In genomic region chrIV:2548766-2549165, ce11 we compare ENCODE assay signal across 4 worm cellular contexts.
A peak's percentile ranks its signal among the peaks of the same experiment; 100 is the strongest.
TF ChIP-seq lines count a peak whose summit lies in the region.

No protein-coding gene starts in this region.

TF ChIP-seq in whole organism, L3 larva, 47 proteins besides CTCF, POLR2A, EP300 and RAD21:
- TF ChIP-seq pha-4 (tag; optimal IDR thresholded peaks at IDR 0.05; lab: Kevin White, UChicago) (no peak), ceh-28 (tag; optimal IDR thresholded peaks at IDR 0.05; lab: Kevin White, UChicago) (peak; percentile 96)
TF ChIP-seq in whole organism, L3 larva: peak in this region for 1.

TF ChIP-seq in whole organism, L4 larva, 104 proteins besides CTCF, POLR2A, EP300 and RAD21:
- TF ChIP-seq saeg-2 (GFP tag; IDR thresholded peaks at IDR 0.05; lab: Robert Waterston, UW) (no peak), Y5F2A.4 (GFP tag; optimal IDR thresholded peaks at IDR 0.05; lab: Kevin White, UChicago) (no peak), aha-1 (tag; lab: Kevin White, UChicago) (peak; percentile 47), unc-62 (GFP tag; optimal IDR thresholded peaks at IDR 0.05 in 1 of 2; lab: Kevin White, UChicago) (peak in 1 of 2 experiments; percentile 32), unc-62 (tag; optimal IDR thresholded peaks at IDR 0.05; lab: Kevin White, UChicago) (no peak), lir-3 (tag; optimal IDR thresholded peaks at IDR 0.05; lab: Kevin White, UChicago) (no peak), snpc-1.2 (GFP tag; IDR thresholded peaks at IDR 0.05; lab: Robert Waterston, UW) (no peak), ceh-28 (tag; optimal IDR thresholded peaks at IDR 0.05; lab: Kevin White, UChicago) (peak; percentile 85)
TF ChIP-seq in whole organism, L4 larva: peak in this region for 3.

TF ChIP-seq in whole organism, late embryonic, 69 proteins besides CTCF, POLR2A, EP300 and RAD21:
- TF ChIP-seq ceh-48 (tag; optimal IDR thresholded peaks at IDR 0.05; lab: Kevin White, UChicago) (peak; percentile 49), syd-9 (tag; optimal IDR thresholded peaks at IDR 0.05; lab: Kevin White, UChicago) (no peak)

TF ChIP-seq in whole organism, midembryonic, 9 proteins besides CTCF, POLR2A, EP300 and RAD21:
- TF ChIP-seq ref-1 (GFP tag; conservative IDR thresholded peaks at IDR 0.05; lab: Robert Waterston, UW) (no peak), tab-1 (GFP tag; IDR thresholded peaks at IDR 0.05; lab: Robert Waterston, UW) (no peak), T22C8.4 (GFP tag; IDR thresholded peaks at IDR 0.05; lab: Robert Waterston, UW) (peak; percentile 80)
